Fruit fly (Drosophila melanogaster) whole organism, prepupa: ENCODE results near the gene Syt12.

Source experiments
- CG10631 ChIP-seq: fragments of 200-800 bp; sonication (Bioruptor generic); optimal IDR thresholded peaks from 2 replicates; lab custom pipeline; 2016; ENCODE audit warnings: missing biosample characterization, missing genetic modification characterization
- CG11762 ChIP-seq: fragments of 200-800 bp; sonication (Bioruptor generic); optimal IDR thresholded peaks from 3 replicates; lab custom pipeline; 2016; ENCODE audit warnings: missing biosample characterization, missing genetic modification characterization; ENCODE audit not compliant: insufficient read depth
- CG11902 ChIP-seq: fragments of 200-800 bp; sonication (Bioruptor generic); optimal IDR thresholded peaks from 3 replicates; lab custom pipeline; 2016; ENCODE audit warnings: missing biosample characterization, missing genetic modification characterization
- CG15336 ChIP-seq: fragments of 200-800 bp; sonication (Bioruptor generic); IDR thresholded peaks from 2 replicates; pipeline ENCODE4 v1.3.6; 2022; ENCODE audit warnings: missing biosample characterization, missing genetic modification characterization
- CG16779 ChIP-seq: fragments of 200-800 bp; sonication (Bioruptor generic); optimal IDR thresholded peaks from 3 replicates; lab custom pipeline; 2017; ENCODE audit warnings: missing biosample characterization, mild to moderate bottlenecking, missing genetic modification characterization
- CG3032 ChIP-seq: fragments of 200-800 bp; optimal IDR thresholded peaks from 2 replicates; lab custom pipeline; 2019; ENCODE audit warnings: missing biosample characterization, mild to moderate bottlenecking, missing genetic modification characterization, moderate library complexity
- CG31627 ChIP-seq: fragments of 200-800 bp; sonication (Bioruptor generic); optimal IDR thresholded peaks from 3 replicates; lab custom pipeline; 2016; ENCODE audit warnings: missing biosample characterization, missing genetic modification characterization
- CG32006 ChIP-seq: fragments of 200-800 bp; sonication (Bioruptor generic); optimal IDR thresholded peaks from 3 replicates; lab custom pipeline; 2017; ENCODE audit warnings: missing biosample characterization, mild to moderate bottlenecking, missing genetic modification characterization
- CG34406 ChIP-seq: fragments of 200-800 bp; sonication (Bioruptor generic); optimal IDR thresholded peaks from 3 replicates; lab custom pipeline; 2016; ENCODE audit warnings: missing biosample characterization, missing genetic modification characterization
- CG3919 ChIP-seq: fragments of 200-800 bp; sonication (Bioruptor generic); optimal IDR thresholded peaks from 3 replicates; lab custom pipeline; 2016; ENCODE audit warnings: missing biosample characterization, missing genetic modification characterization
- CG4318 ChIP-seq: fragments of 200-800 bp; sonication (Bioruptor generic); optimal IDR thresholded peaks from 3 replicates; lab custom pipeline; 2017; ENCODE audit warnings: missing biosample characterization, mild to moderate bottlenecking, missing genetic modification characterization
- CG6163 ChIP-seq: fragments of 200-800 bp; sonication (Bioruptor generic); IDR thresholded peaks from 3 replicates; pipeline ENCODE4 v1.3.6; 2022; ENCODE audit warnings: missing biosample characterization, missing genetic modification characterization
- CG6276 ChIP-seq: fragments of 200-800 bp; sonication (Bioruptor generic); optimal IDR thresholded peaks from 2 replicates; lab custom pipeline; 2017; ENCODE audit warnings: missing biosample characterization, mild to moderate bottlenecking, missing genetic modification characterization
- CG6792 ChIP-seq: fragments of 200-800 bp; sonication (Bioruptor generic); optimal IDR thresholded peaks from 3 replicates; lab custom pipeline; 2016; ENCODE audit warnings: missing biosample characterization, missing genetic modification characterization
- CG6808 ChIP-seq: fragments of 200-800 bp; sonication (Bioruptor generic); optimal IDR thresholded peaks from 3 replicates; lab custom pipeline; 2017; ENCODE audit warnings: missing biosample characterization, missing genetic modification characterization, mild to moderate bottlenecking, moderate library complexity, missing genetic modification reagents
- CG7368 ChIP-seq: fragments of 200-800 bp; sonication (Bioruptor generic); optimal IDR thresholded peaks from 3 replicates; lab custom pipeline; 2016; ENCODE audit warnings: missing biosample characterization, missing genetic modification characterization
- CG8119 ChIP-seq: fragments of 200-800 bp; sonication (Bioruptor generic); IDR thresholded peaks from 3 replicates; pipeline ENCODE4 v1.3.6; 2022; ENCODE audit warnings: missing biosample characterization, missing genetic modification characterization
- CG9139 ChIP-seq: fragments of 200-800 bp; sonication (Bioruptor generic); optimal IDR thresholded peaks from 3 replicates; lab custom pipeline; 2017; ENCODE audit warnings: missing biosample characterization, mild to moderate bottlenecking, missing genetic modification characterization
- Eip78C ChIP-seq: fragments of 200-800 bp; sonication (Bioruptor generic); peaks from one replicate; lab custom pipeline; 2016; ENCODE audit warnings: missing biosample characterization, missing genetic modification characterization
- Ets21C ChIP-seq: fragments of 200-800 bp; sonication (Bioruptor generic); optimal IDR thresholded peaks from 3 replicates; lab custom pipeline; 2016; ENCODE audit warnings: missing biosample characterization, missing genetic modification characterization
- Ets96B ChIP-seq: fragments of 200-800 bp; optimal IDR thresholded peaks from 2 replicates; lab custom pipeline; 2019; ENCODE audit warnings: missing biosample characterization, mild to moderate bottlenecking, missing genetic modification characterization, moderate library complexity
- Hr38 ChIP-seq: sonication (Bioruptor generic); optimal IDR thresholded peaks from 2 replicates; lab custom pipeline; 2016; ENCODE audit warnings: missing biosample characterization, missing genetic modification characterization
- Hr39 ChIP-seq: fragments of 200-800 bp; sonication (Bioruptor generic); optimal IDR thresholded peaks from 2 replicates; lab custom pipeline; 2016; ENCODE audit warnings: missing biosample characterization, missing genetic modification characterization
- Lpt ChIP-seq: fragments of 200-800 bp; sonication (Bioruptor generic); optimal IDR thresholded peaks from 3 replicates; lab custom pipeline; 2016; ENCODE audit warnings: missing biosample characterization, missing genetic modification characterization
- Met ChIP-seq: fragments of 200-800 bp; sonication (Bioruptor generic); optimal IDR thresholded peaks from 3 replicates; lab custom pipeline; 2016; ENCODE audit warnings: missing biosample characterization, missing genetic modification characterization
- OdsH ChIP-seq: fragments of 200-800 bp; sonication (Bioruptor generic); optimal IDR thresholded peaks from 3 replicates; lab custom pipeline; 2016; ENCODE audit warnings: missing biosample characterization, missing genetic modification characterization
- Smox ChIP-seq: fragments of 200-800 bp; sonication (Bioruptor generic); optimal IDR thresholded peaks from 3 replicates; lab custom pipeline; 2016; ENCODE audit warnings: missing biosample characterization, missing genetic modification characterization
- Sox102F ChIP-seq: fragments of 200-800 bp; sonication (Bioruptor generic); optimal IDR thresholded peaks from 2 replicates; lab custom pipeline; 2016; ENCODE audit warnings: missing biosample characterization, mild to moderate bottlenecking, missing genetic modification characterization
- Sox14 ChIP-seq: fragments of 200-800 bp; sonication (Bioruptor generic); optimal IDR thresholded peaks from 3 replicates; lab custom pipeline; 2016; ENCODE audit warnings: missing biosample characterization, missing genetic modification characterization
- Sox15 ChIP-seq: fragments of 200-800 bp; sonication (Bioruptor generic); optimal IDR thresholded peaks from 3 replicates; lab custom pipeline; 2016; ENCODE audit warnings: missing biosample characterization, missing genetic modification characterization
- acj6 ChIP-seq: fragments of 200-800 bp; sonication (Bioruptor generic); optimal IDR thresholded peaks from 3 replicates; lab custom pipeline; 2016; ENCODE audit warnings: missing biosample characterization, missing genetic modification characterization
- cyc ChIP-seq: fragments of 200-800 bp; sonication (Bioruptor generic); optimal IDR thresholded peaks from 3 replicates; lab custom pipeline; 2016; ENCODE audit warnings: missing biosample characterization, missing genetic modification characterization
- dac ChIP-seq: fragments of 200-800 bp; sonication (Bioruptor generic); optimal IDR thresholded peaks from 2 replicates; lab custom pipeline; 2017; ENCODE audit warnings: missing biosample characterization, mild to moderate bottlenecking, missing genetic modification characterization
- dsx ChIP-seq: fragments of 200-800 bp; optimal IDR thresholded peaks from 3 replicates; lab custom pipeline; 2019; ENCODE audit warnings: missing biosample characterization, mild to moderate bottlenecking, missing genetic modification characterization, moderate library complexity; ENCODE audit not compliant: poor library complexity, severe bottlenecking
- eg ChIP-seq: fragments of 200-800 bp; sonication (Bioruptor generic); IDR thresholded peaks from 3 replicates; pipeline ENCODE4 v1.3.6; 2022; ENCODE audit warnings: missing biosample characterization, missing genetic modification characterization
- esn ChIP-seq: fragments of 200-800 bp; sonication (Bioruptor generic); optimal IDR thresholded peaks from 2 replicates; lab custom pipeline; 2016; ENCODE audit warnings: missing biosample characterization, mild to moderate bottlenecking, missing genetic modification characterization, moderate library complexity
- fd59A ChIP-seq: fragments of 200-800 bp; sonication (Bioruptor generic); optimal IDR thresholded peaks from 2 replicates; lab custom pipeline; 2017; ENCODE audit warnings: missing biosample characterization, mild to moderate bottlenecking, missing genetic modification characterization, missing genetic modification reagents
- fd85E ChIP-seq: fragments of 200-800 bp; sonication (Bioruptor generic); optimal IDR thresholded peaks from 3 replicates; lab custom pipeline; 2016; ENCODE audit warnings: missing biosample characterization, missing genetic modification characterization
- lz ChIP-seq: fragments of 200-800 bp; sonication (Bioruptor generic); optimal IDR thresholded peaks from 3 replicates; lab custom pipeline; 2016; ENCODE audit warnings: missing biosample characterization, missing genetic modification characterization
- net ChIP-seq: fragments of 200-800 bp; sonication (Bioruptor generic); optimal IDR thresholded peaks from 3 replicates; lab custom pipeline; 2016; ENCODE audit warnings: missing biosample characterization, missing genetic modification characterization
- pdm3 ChIP-seq: fragments of 200-800 bp; sonication (Bioruptor generic); optimal IDR thresholded peaks from 3 replicates; lab custom pipeline; 2016; ENCODE audit warnings: missing biosample characterization, missing genetic modification characterization
- salr ChIP-seq, 2 experiments: fragments of 200-800 bp; sonication (Bioruptor generic); optimal IDR thresholded peaks; 3 replicates each; lab custom pipeline; 2016 to 2018; ENCODE audit warnings: missing biosample characterization in 2 of 2, missing genetic modification characterization in 2 of 2, mild to moderate bottlenecking in 1 of 2
- spab ChIP-seq: fragments of 200-800 bp; sonication (Bioruptor generic); optimal IDR thresholded peaks from 2 replicates; lab custom pipeline; 2017; ENCODE audit warnings: missing biosample characterization, mild to moderate bottlenecking, missing genetic modification characterization, missing genetic modification reagents
- svp ChIP-seq: fragments of 200-800 bp; sonication (Bioruptor generic); peaks from one replicate; lab custom pipeline; 2016; ENCODE audit warnings: missing biosample characterization, missing genetic modification characterization
- topi ChIP-seq: fragments of 200-800 bp; sonication (Bioruptor generic); optimal IDR thresholded peaks from 3 replicates; lab custom pipeline; 2016; ENCODE audit warnings: missing biosample characterization, missing genetic modification characterization

Gene Syt12

dm6 chrX:13332702-13333243 is 26.3 kb upstream of the Syt12 start (continued):
- TF ChIP-seq Sox102F (GFP tag; lab: Kevin White, UChicago) (peak; percentile 22), CG11902 (GFP tag; lab: Kevin White, UChicago) (no peak), fd59A (peak; percentile 23), CG7368 (GFP tag; lab: Kevin White, UChicago) (peak; percentile 28), dsx (GFP tag; lab: Kevin White, UChicago) (peak; percentile 26), salr (GFP tag; optimal IDR thresholded peaks at IDR 0.05; lab: Kevin White, UChicago) (peak in 1 of 2 experiments; percentile 62), CG6792 (GFP tag; lab: Kevin White, UChicago) (peak; percentile 28), Sox15 (GFP tag; lab: Kevin White, UChicago) (no peak), Ets96B (tag; lab: Kevin White, UChicago) (peak; percentile 15), CG8119 (no peak), fd85E (GFP tag; lab: Kevin White, UChicago) (no peak), Sox14 (GFP tag; lab: Kevin White, UChicago) (peak; percentile 67), Lpt (no peak), OdsH (GFP tag; lab: Kevin White, UChicago) (peak; percentile 37), CG34406 (GFP tag; lab: Kevin White, UChicago) (no peak), CG9139 (GFP tag; lab: Kevin White, UChicago) (no peak), CG3032 (tag; lab: Kevin White, UChicago) (peak; percentile 13), spab (peak; percentile 0), Eip78C (GFP tag; lab: Kevin White, UChicago) (peak; percentile 78), CG11762 (GFP tag; lab: Kevin White, UChicago) (no peak), Ets21C (peak; percentile 13)
- TF ChIP-seq, all 60 proteins: peak for 40

dm6 chrX:13334434-13335146 is 24.5 kb upstream of the Syt12 start:
- no peak for TF ChIP-seq acj6 (GFP tag; lab: Kevin White, UChicago)
- peak; percentile 48 for TF ChIP-seq esn
- TF ChIP-seq CG10631 (GFP tag; lab: Kevin White, UChicago): peak; percentile 18
- TF ChIP-seq cyc: peak; percentile 45
- TF ChIP-seq pdm3 (GFP tag; lab: Kevin White, UChicago): no peak
- peak; percentile 33 for TF ChIP-seq Sox14 (GFP tag; lab: Kevin White, UChicago)
- TF ChIP-seq Smox: peak; percentile 2
- no peak for TF ChIP-seq CG8119
- peak; percentile 24; the same call in 1 of the 2 replicates for TF ChIP-seq CG15336 (GFP tag; lab: Robert Waterston, UW)
- TF ChIP-seq Hr38 (GFP tag; lab: Kevin White, UChicago): no peak
- TF ChIP-seq lz: peak; percentile 40
- peak; percentile 6 for TF ChIP-seq CG3032 (tag; lab: Kevin White, UChicago)
- peak; percentile 59 for TF ChIP-seq CG3919
- peak; percentile 39 for TF ChIP-seq Eip78C (GFP tag; lab: Kevin White, UChicago)
- peak; percentile 29 for TF ChIP-seq topi
- peak; percentile 35 for TF ChIP-seq CG31627
- TF ChIP-seq Ets21C: no peak

- TF ChIP-seq OdsH (GFP tag; lab: Kevin White, UChicago): peak; percentile 43
- TF ChIP-seq CG6163 (GFP tag; lab: Robert Waterston, UW): peak; percentile 85
- no peak for TF ChIP-seq spab
- TF ChIP-seq Ets96B (tag; lab: Kevin White, UChicago): peak; percentile 22
- no peak for TF ChIP-seq dac
- peak; percentile 36 for TF ChIP-seq Ets21C
- peak; percentile 33 for TF ChIP-seq CG11762 (GFP tag; lab: Kevin White, UChicago)
- peak; percentile 76 for TF ChIP-seq cyc
- peak; percentile 7 for TF ChIP-seq fd59A
- TF ChIP-seq CG4318 (GFP tag; lab: Kevin White, UChicago): no peak
- peak; percentile 48 for TF ChIP-seq CG6808 (GFP tag; lab: Kevin White, UChicago)
- peak in 1 of 2 experiments; percentile 75 for TF ChIP-seq salr (GFP tag; optimal IDR thresholded peaks at IDR 0.05; lab: Kevin White, UChicago)
- TF ChIP-seq net (GFP tag; lab: Kevin White, UChicago): peak; percentile 66
- TF ChIP-seq CG32006 (GFP tag; lab: Kevin White, UChicago): peak; percentile 14
- peak; percentile 66 for TF ChIP-seq Met (GFP tag; lab: Kevin White, UChicago)
- peak; percentile 69 for TF ChIP-seq Sox102F (GFP tag; lab: Kevin White, UChicago)
- peak; percentile 1 for TF ChIP-seq dsx (GFP tag; lab: Kevin White, UChicago)
- no peak for TF ChIP-seq svp
- TF ChIP-seq Hr39 (GFP tag; lab: Kevin White, UChicago): peak; percentile 65
- TF ChIP-seq CG7368 (GFP tag; lab: Kevin White, UChicago): peak; percentile 52
- TF ChIP-seq CG6276 (GFP tag; lab: Kevin White, UChicago): no peak
- peak; percentile 25 for TF ChIP-seq CG6792 (GFP tag; lab: Kevin White, UChicago)
- peak; percentile 26 for TF ChIP-seq pdm3 (GFP tag; lab: Kevin White, UChicago)
- TF ChIP-seq eg: peak; percentile 68
- TF ChIP-seq Sox15 (GFP tag; lab: Kevin White, UChicago): peak; percentile 25
- peak; percentile 48 for TF ChIP-seq CG16779 (tag; lab: Kevin White, UChicago)
Observed at dm6 chrX:13337454-13337853, 21.6 kb upstream of the Syt12 start, which contains the start of gene RpS15Aa. Gene RpS15Aa (minus strand): TSS chrX:13337705.
